Worm (Caenorhabditis elegans): Measurements from ENCODE around the gene rab-33.

The rab-33 gene

DNA sequence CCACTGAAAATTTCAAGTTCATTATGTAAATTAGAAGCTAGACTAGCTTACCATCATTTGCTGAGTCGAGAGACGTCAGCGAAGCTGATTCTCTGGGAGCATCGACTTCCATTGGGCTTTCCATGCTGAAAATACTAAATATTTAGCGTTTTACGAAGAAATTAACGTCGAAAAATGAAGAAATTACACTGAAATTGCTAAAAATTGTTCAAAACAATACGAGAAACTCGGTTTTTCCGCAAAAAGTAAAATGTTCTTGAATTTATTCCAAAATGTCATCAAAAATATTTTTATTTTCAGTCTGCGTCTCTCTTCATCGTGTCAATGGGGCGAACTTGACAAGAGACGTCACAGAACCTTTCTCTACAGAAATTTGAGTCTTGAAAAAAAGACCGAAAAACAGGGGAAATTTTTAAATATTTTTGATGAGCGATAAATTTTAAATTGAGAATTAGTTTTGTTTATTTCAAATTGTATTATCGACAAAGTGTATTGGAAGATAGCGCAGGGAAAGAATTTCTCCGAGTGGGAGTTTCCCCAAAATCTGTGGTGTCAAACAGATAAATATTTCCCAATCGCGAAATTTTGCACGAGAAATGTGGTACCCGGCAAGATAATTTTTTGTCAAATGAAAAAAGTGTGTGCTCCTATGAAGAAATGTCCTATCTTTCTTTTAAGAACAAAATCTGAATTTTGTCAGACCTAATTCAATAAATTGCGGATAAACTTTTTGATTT is 43.1 kb downstream of the rab-33 start, which contains the start of gene ecps-1 (continued):
- peak; percentile 88 for TF ChIP-seq lin-54 (GFP tag; optimal IDR thresholded peaks at IDR 0.05)
- no peak for TF ChIP-seq hlh-12 (tag; optimal IDR thresholded peaks at IDR 0.05)
- TF ChIP-seq repo-1 (tag; optimal IDR thresholded peaks at IDR 0.05), result no peak
- peak; percentile 80 for TF ChIP-seq B0019.2 (GFP tag; conservative IDR thresholded peaks at IDR 0.05)
- TF ChIP-seq nfya-2 (GFP tag; IDR thresholded peaks at IDR 0.05), result no peak
- TF ChIP-seq ceh-91 (GFP tag; IDR thresholded peaks at IDR 0.05), result peak; percentile 86
- TF ChIP-seq lsl-1 (GFP tag; optimal IDR thresholded peaks at IDR 0.05), result peak; percentile 79
- TF ChIP-seq Y67H2A.10 (GFP tag; conservative IDR thresholded peaks at IDR 0.05), result peak; percentile 62; the same call in 1 of the 2 replicates
- TF ChIP-seq ztf-25 (GFP tag; IDR thresholded peaks at IDR 0.05), result peak; percentile 84
- peak; percentile 65 for TF ChIP-seq lin-40 (tag; optimal IDR thresholded peaks at IDR 0.05)
- no peak for TF ChIP-seq ztf-3 (GFP tag; optimal IDR thresholded peaks at IDR 0.05)
- TF ChIP-seq ztf-6 (GFP tag; IDR thresholded peaks at IDR 0.05), result no peak
- TF ChIP-seq pbrm-1 (GFP tag; IDR thresholded peaks at IDR 0.05), result peak; percentile 94
- no peak for TF ChIP-seq hrde-1 (tag; optimal IDR thresholded peaks at IDR 0.05; ENCODE audit: borderline replicate concordance)
- peak; percentile 84 for TF ChIP-seq madf-6 (GFP tag; IDR thresholded peaks at IDR 0.05)
- TF ChIP-seq bed-2 (GFP tag; IDR thresholded peaks at IDR 0.05), result peak; percentile 62; the same call in 1 of the 2 replicates
- peak; percentile 63 for TF ChIP-seq K12H6.12 (tag; optimal IDR thresholded peaks at IDR 0.05)
- peak; percentile 82 for TF ChIP-seq Y95B8A.8 (GFP tag; IDR thresholded peaks at IDR 0.05)
- TF ChIP-seq snpc-3.4 (tag; optimal IDR thresholded peaks at IDR 0.05), result peak; percentile 91
- TF ChIP-seq nhr-120 (GFP tag; IDR thresholded peaks at IDR 0.05), result no peak
- TF ChIP-seq Y56A3A.18 (GFP tag; IDR thresholded peaks at IDR 0.05), result no peak
- TF ChIP-seq chd-7 (tag; optimal IDR thresholded peaks at IDR 0.05), result no peak
- TF ChIP-seq attf-6 (GFP tag; IDR thresholded peaks at IDR 0.05), result peak; percentile 78; the same call in 1 of the 2 replicates
- TF ChIP-seq ceh-58 (GFP tag; IDR thresholded peaks at IDR 0.05), result no peak
- peak; percentile 44; the same call in 1 of the 2 replicates for TF ChIP-seq egrh-3 (GFP tag; IDR thresholded peaks at IDR 0.05)
- no peak for TF ChIP-seq egl-18 (GFP tag; IDR thresholded peaks at IDR 0.05)
- TF ChIP-seq ccch-3 (GFP tag; optimal IDR thresholded peaks at IDR 0.05), result peak; percentile 91
- peak; percentile 74 for TF ChIP-seq F33H1.4 (GFP tag; IDR thresholded peaks at IDR 0.05)
- TF ChIP-seq C17E4.6 (GFP tag; IDR thresholded peaks at IDR 0.05), result peak; percentile 70
- peak; percentile 93 for TF ChIP-seq dox-1 (GFP tag; IDR thresholded peaks at IDR 0.05)
- TF ChIP-seq dpff-1 (tag; optimal IDR thresholded peaks at IDR 0.05), result no peak
- no peak for TF ChIP-seq rpc-1 (optimal IDR thresholded peaks at IDR 0.05)
- TF ChIP-seq rpc-1 (tag; optimal IDR thresholded peaks at IDR 0.05), result no peak
- TF ChIP-seq D2030.7 (GFP tag; IDR thresholded peaks at IDR 0.05), result peak; percentile 96
- no peak for TF ChIP-seq nhr-27 (tag; optimal IDR thresholded peaks at IDR 0.05)
- TF ChIP-seq snpc-1.1 (tag; optimal IDR thresholded peaks at IDR 0.05; ENCODE audit: insufficient read depth), result peak; percentile 73
- peak; percentile 12 for TF ChIP-seq ztf-22 (GFP tag; optimal IDR thresholded peaks at IDR 0.05)
- no peak for TF ChIP-seq nhr-90 (tag; optimal IDR thresholded peaks at IDR 0.05)
- TF ChIP-seq sdz-38 (tag; optimal IDR thresholded peaks at IDR 0.05), result no peak
- TF ChIP-seq nfya-1 (tag; optimal IDR thresholded peaks at IDR 0.05; ENCODE audit: borderline replicate concordance, insufficient read depth), result no peak
- no peak for TF ChIP-seq unc-62 (GFP tag; optimal IDR thresholded peaks at IDR 0.05)
- peak; percentile 48 for TF ChIP-seq somi-1 (GFP tag; optimal IDR thresholded peaks at IDR 0.05)
- peak; percentile 79; the same call in 1 of the 2 replicates for TF ChIP-seq madf-3 (GFP tag; IDR thresholded peaks at IDR 0.05)
- peak; percentile 67 for TF ChIP-seq pha-4 (tag; optimal IDR thresholded peaks at IDR 0.05)
- TF ChIP-seq ceh-79 (tag; optimal IDR thresholded peaks at IDR 0.05), result no peak
- peak; percentile 64 for TF ChIP-seq efl-1 (GFP tag; optimal IDR thresholded peaks at IDR 0.05)
